Worm (Caenorhabditis elegans) whole organism, L1 larva: ENCODE measurements around the gene emg-1.
A peak's percentile ranks its signal among the peaks of the same experiment; 100 is the strongest.

Experiments used
- C04F5.9 ChIP-seq: sonication (generic microtip); optimal IDR thresholded peaks from 2 replicates; lab custom pipeline; 2016; ENCODE audit warnings: missing genetic modification characterization, missing compliant biosample characterization
- C16A3.4 ChIP-seq: fragments of 150-350 bp; optimal IDR thresholded peaks from 2 replicates; lab custom pipeline; 2014; ENCODE audit warnings: missing biosample characterization, missing genetic modification characterization
- C34B4.2 ChIP-seq: sonication (generic microtip); optimal IDR thresholded peaks from 2 replicates; lab custom pipeline; 2017; ENCODE audit warnings: mild to moderate bottlenecking, missing genetic modification characterization, missing compliant biosample characterization
- ama-1 ChIP-seq: fragments of 150-350 bp; optimal IDR thresholded peaks from 2 replicates; lab custom pipeline; 2014
- ceh-82 ChIP-seq, 3 experiments: fragments of 150-350 bp in 1 of 3; sonication (generic microtip) in 2 of 3; optimal IDR thresholded peaks; 2 replicates each; lab custom pipeline; 2014 to 2017; ENCODE audit warnings: missing biosample characterization in 3 of 3, missing genetic modification characterization in 3 of 3
- ceh-88 ChIP-seq: fragments of 200-800 bp; sonication (Bioruptor generic); IDR thresholded peaks from 2 replicates; pipeline ENCODE4 v1.3.6; 2022; ENCODE audit warnings: missing genetic modification characterization, missing compliant biosample characterization
- ceh-90 ChIP-seq: sonication (generic microtip); optimal IDR thresholded peaks from 2 replicates; lab custom pipeline; 2016; ENCODE audit warnings: missing genetic modification characterization, missing compliant biosample characterization
- dpl-1 ChIP-seq, 3 experiments: fragments of 150-350 bp in 2 of 3; sonication (generic microtip) in 1 of 3; optimal IDR thresholded peaks; 2 replicates each; lab custom pipeline; 2014 to 2017; ENCODE audit warnings: missing biosample characterization in 3 of 3, missing genetic modification characterization in 3 of 3, missing genetic modification reagents in 3 of 3
- dsc-1 ChIP-seq: sonication (generic microtip); optimal IDR thresholded peaks from 2 replicates; lab custom pipeline; 2016; ENCODE audit warnings: mild to moderate bottlenecking, missing genetic modification characterization, missing compliant biosample characterization
- efl-1 ChIP-seq, 4 experiments: fragments of 150-350 bp; optimal IDR thresholded peaks in 3 of 4; peaks in 1 of 4; 1 replicate in 1 of 4; 2 replicates in 3 of 4; lab custom pipeline; 2014; ENCODE audit warnings: missing biosample characterization in 2 of 4, missing genetic modification characterization in 2 of 4, missing genetic modification reagents in 2 of 4
- egl-13 ChIP-seq: sonication (generic microtip); optimal IDR thresholded peaks from 2 replicates; lab custom pipeline; 2016; ENCODE audit warnings: missing genotype, missing genetic modification reagents, missing genetic modification characterization, missing compliant biosample characterization
- egl-27 ChIP-seq, 2 experiments: fragments of 150-350 bp in 1 of 2; sonication (generic microtip); optimal IDR thresholded peaks; 3 replicates each; lab custom pipeline; 2017 to 2018; ENCODE audit warnings: missing biosample characterization in 2 of 2, missing genetic modification characterization in 2 of 2, missing genetic modification reagents in 2 of 2
- fkh-10 ChIP-seq: sonication (generic microtip); optimal IDR thresholded peaks from 2 replicates; lab custom pipeline; 2017; ENCODE audit warnings: missing biosample characterization, missing genetic modification reagents, missing genetic modification characterization
- hlh-17 ChIP-seq: fragments of 200-800 bp; sonication (Bioruptor generic); optimal IDR thresholded peaks from 2 replicates; lab custom pipeline; 2018; ENCODE audit warnings: missing genetic modification characterization, mild to moderate bottlenecking, missing compliant biosample characterization, moderate library complexity, borderline replicate concordance
- irx-1 ChIP-seq: sonication (generic microtip); optimal IDR thresholded peaks from 2 replicates; lab custom pipeline; 2016; ENCODE audit warnings: missing genetic modification characterization, missing compliant biosample characterization
- jun-1 ChIP-seq: fragments of 150-350 bp; optimal IDR thresholded peaks from 2 replicates; lab custom pipeline; 2014; ENCODE audit warnings: missing biosample characterization, missing genetic modification reagents, missing genetic modification characterization
- lin-14 ChIP-seq: fragments of 200-800 bp; sonication (Bioruptor generic); optimal IDR thresholded peaks from 2 replicates; lab custom pipeline; 2018; ENCODE audit warnings: mild to moderate bottlenecking, missing genetic modification characterization, moderate library complexity, missing compliant biosample characterization
- lin-35 ChIP-seq, 2 experiments: fragments of 150-350 bp; optimal IDR thresholded peaks; 2 replicates each; lab custom pipeline; 2014; ENCODE audit warnings: missing biosample characterization in 2 of 2, missing genetic modification characterization in 2 of 2, missing genetic modification reagents in 2 of 2
- lir-3 ChIP-seq: sonication (generic microtip); optimal IDR thresholded peaks from 2 replicates; lab custom pipeline; 2016; ENCODE audit warnings: mild to moderate bottlenecking, missing genetic modification characterization, moderate library complexity, missing compliant biosample characterization; ENCODE audit not compliant: poor library complexity
- lsy-2 ChIP-seq, 2 experiments: fragments of 150-350 bp; optimal IDR thresholded peaks; 2 replicates each; lab custom pipeline; 2014; ENCODE audit warnings: missing biosample characterization in 2 of 2, missing genetic modification characterization in 2 of 2
- mab-9 ChIP-seq: fragments of 200-800 bp; sonication (Bioruptor generic); IDR thresholded peaks from 2 replicates; pipeline ENCODE4 v1.3.6; 2022; ENCODE audit warnings: missing genetic modification reagents, missing genetic modification characterization, missing compliant biosample characterization
- mdl-1 ChIP-seq, 2 experiments: fragments of 150-350 bp; optimal IDR thresholded peaks; 2 replicates each; lab custom pipeline; 2014 to 2017; ENCODE audit warnings: missing biosample characterization in 2 of 2, missing genetic modification characterization in 2 of 2, inconsistent platforms in 1 of 2
- mep-1 ChIP-seq: fragments of 150-350 bp; optimal IDR thresholded peaks from 2 replicates; lab custom pipeline; 2014; ENCODE audit warnings: missing biosample characterization, missing genetic modification characterization
- nhr-11 ChIP-seq: fragments of 150-350 bp; optimal IDR thresholded peaks from 2 replicates; lab custom pipeline; 2014; ENCODE audit warnings: missing biosample characterization, missing genetic modification characterization
- nhr-19 ChIP-seq: fragments of 200-800 bp; sonication (Bioruptor generic); conservative IDR thresholded peaks from 2 replicates; pipeline ENCODE4 v1.3.6; 2022; ENCODE audit warnings: missing genetic modification characterization, missing compliant biosample characterization
- nhr-20 ChIP-seq: sonication (generic microtip); optimal IDR thresholded peaks from 2 replicates; lab custom pipeline; 2016; ENCODE audit warnings: mild to moderate bottlenecking, missing genetic modification characterization, missing compliant biosample characterization
- nhr-28 ChIP-seq: fragments of 150-350 bp; optimal IDR thresholded peaks from 2 replicates; lab custom pipeline; 2014; ENCODE audit warnings: missing biosample characterization, missing genetic modification characterization
- nhr-47 ChIP-seq: sonication (generic microtip); optimal IDR thresholded peaks from 2 replicates; lab custom pipeline; 2016; ENCODE audit warnings: mild to moderate bottlenecking, missing genetic modification characterization, moderate library complexity, missing compliant biosample characterization
- nhr-71 ChIP-seq: sonication (generic microtip); optimal IDR thresholded peaks from 2 replicates; lab custom pipeline; 2016; ENCODE audit warnings: mild to moderate bottlenecking, missing genetic modification characterization, moderate library complexity, missing compliant biosample characterization
- nhr-77 ChIP-seq: fragments of 150-350 bp; optimal IDR thresholded peaks from 2 replicates; lab custom pipeline; 2014; ENCODE audit warnings: missing biosample characterization, missing genetic modification characterization
- nhr-85 ChIP-seq: sonication (generic microtip); peaks from one replicate; lab custom pipeline; 2016; ENCODE audit warnings: missing genetic modification characterization, inconsistent platforms, missing compliant biosample characterization
- nhr-90 ChIP-seq: sonication (generic microtip); optimal IDR thresholded peaks from 2 replicates; lab custom pipeline; 2016; ENCODE audit warnings: mild to moderate bottlenecking, missing genetic modification characterization, missing compliant biosample characterization; ENCODE audit not compliant: poor library complexity
- rnt-1 ChIP-seq: sonication (generic microtip); optimal IDR thresholded peaks from 2 replicates; lab custom pipeline; 2016; ENCODE audit warnings: mild to moderate bottlenecking, missing genetic modification characterization, moderate library complexity, missing compliant biosample characterization
- skn-1 ChIP-seq: fragments of 150-350 bp; optimal IDR thresholded peaks from 2 replicates; lab custom pipeline; 2014; ENCODE audit warnings: missing biosample characterization, missing genetic modification characterization
- snpc-4 ChIP-seq: fragments of 150-350 bp; optimal IDR thresholded peaks from 2 replicates; lab custom pipeline; 2014; ENCODE audit warnings: missing biosample characterization, missing genetic modification characterization
- snu-23 ChIP-seq: sonication (generic microtip); optimal IDR thresholded peaks from 2 replicates; lab custom pipeline; 2016; ENCODE audit warnings: missing genetic modification characterization, missing compliant biosample characterization
- sptf-1 ChIP-seq: fragments of 150-350 bp; optimal IDR thresholded peaks from 2 replicates; lab custom pipeline; 2014; ENCODE audit warnings: missing biosample characterization, missing genetic modification characterization
- sup-37 ChIP-seq: fragments of 200-800 bp; sonication (Bioruptor generic); optimal IDR thresholded peaks from 2 replicates; lab custom pipeline; 2018; ENCODE audit warnings: mild to moderate bottlenecking, missing genetic modification characterization, missing compliant biosample characterization
- swsn-7 ChIP-seq: sonication (generic microtip); optimal IDR thresholded peaks from 2 replicates; lab custom pipeline; 2016; ENCODE audit warnings: missing genetic modification characterization, missing compliant biosample characterization
- tbx-2 ChIP-seq: sonication (generic microtip); optimal IDR thresholded peaks from 2 replicates; lab custom pipeline; 2016; ENCODE audit warnings: missing genetic modification characterization, missing compliant biosample characterization
- unc-130 ChIP-seq: fragments of 150-350 bp; optimal IDR thresholded peaks from 2 replicates; lab custom pipeline; 2017; ENCODE audit warnings: missing biosample characterization, missing genetic modification characterization, inconsistent platforms
- unc-30 ChIP-seq: sonication (generic microtip); optimal IDR thresholded peaks from 2 replicates; lab custom pipeline; 2017; ENCODE audit warnings: missing biosample characterization, missing genetic modification characterization
- unc-98 ChIP-seq: fragments of 200-800 bp; sonication (Bioruptor generic); IDR thresholded peaks from 2 replicates; pipeline ENCODE4 v1.3.6; 2022; ENCODE audit warnings: missing genetic modification characterization, missing compliant biosample characterization
- vab-15 ChIP-seq: sonication (generic microtip); optimal IDR thresholded peaks from 2 replicates; lab custom pipeline; 2017; ENCODE audit warnings: missing genotype, mild to moderate bottlenecking, missing genetic modification characterization, missing compliant biosample characterization
- xbp-1 ChIP-seq: sonication (generic microtip); optimal IDR thresholded peaks from 2 replicates; lab custom pipeline; 2016; ENCODE audit warnings: missing genetic modification characterization, missing compliant biosample characterization
- zip-4 ChIP-seq: fragments of 200-800 bp; sonication (Bioruptor generic); optimal IDR thresholded peaks from 2 replicates; lab custom pipeline; 2018; ENCODE audit warnings: mild to moderate bottlenecking, missing genetic modification characterization, moderate library complexity, missing compliant biosample characterization
- ztf-4 ChIP-seq: fragments of 150-350 bp; optimal IDR thresholded peaks from 2 replicates; lab custom pipeline; 2014; ENCODE audit warnings: missing biosample characterization, missing genetic modification characterization

The emg-1 gene

ce11 chrIII:10624564-10624963 lies 24.8 kb upstream of the emg-1 start:
- peak; percentile 29 to 66 for TF ChIP-seq lsy-2 (tag; optimal IDR thresholded peaks at IDR 0.05; lab: Kevin White, UChicago)
- TF ChIP-seq swsn-7 (tag; lab: Kevin White, UChicago) = peak; percentile 31
- TF ChIP-seq efl-1 (optimal IDR thresholded peaks at IDR 0.05; lab: Kevin White, UChicago) = peak; percentile 1 to 39
- peak; percentile 32 to 95 for TF ChIP-seq efl-1 (GFP tag; optimal IDR thresholded peaks at IDR 0.05 in 1 of 2; lab: Kevin White, UChicago)
- TF ChIP-seq lir-3 (tag; lab: Kevin White, UChicago) = peak; percentile 21
- TF ChIP-seq ama-1 = no peak
- TF ChIP-seq jun-1 (tag; lab: Kevin White, UChicago) = peak; percentile 7
- peak; percentile 35 for TF ChIP-seq irx-1 (tag; lab: Kevin White, UChicago)
- peak; percentile 6 for TF ChIP-seq tbx-2 (tag; lab: Kevin White, UChicago)
- TF ChIP-seq dsc-1 (tag; lab: Kevin White, UChicago) = peak; percentile 15
- peak; percentile 79 for TF ChIP-seq nhr-85 (tag; lab: Kevin White, UChicago)
- peak; percentile 65 for TF ChIP-seq snu-23 (GFP tag; lab: Kevin White, UChicago)
- TF ChIP-seq xbp-1 (tag; lab: Kevin White, UChicago) = peak; percentile 21
- TF ChIP-seq C16A3.4 (tag; lab: Kevin White, UChicago) = peak; percentile 45
- peak in 1 of 2 experiments; percentile 36 for TF ChIP-seq mdl-1 (tag; optimal IDR thresholded peaks at IDR 0.05; lab: Kevin White, UChicago)
- TF ChIP-seq dpl-1 (GFP tag; optimal IDR thresholded peaks at IDR 0.05; lab: Kevin White, UChicago) = peak; percentile 26 to 42 (median 35)
- TF ChIP-seq lin-35 (GFP tag; optimal IDR thresholded peaks at IDR 0.05; lab: Kevin White, UChicago) = peak; percentile 20 to 72
- TF ChIP-seq ceh-90 = no peak
- peak; percentile 50 for TF ChIP-seq nhr-47 (tag; lab: Kevin White, UChicago)
- peak; percentile 23 for TF ChIP-seq unc-130 (tag; lab: Kevin White, UChicago)
- TF ChIP-seq rnt-1 (tag; lab: Kevin White, UChicago) = peak; percentile 51
- TF ChIP-seq C04F5.9 = no peak
- peak; percentile 2 for TF ChIP-seq nhr-20 (tag; lab: Kevin White, UChicago)
- peak; percentile 53 for TF ChIP-seq nhr-19
- peak; percentile 26 for TF ChIP-seq mep-1 (tag; lab: Kevin White, UChicago)
- TF ChIP-seq unc-98 (GFP tag; lab: Robert Waterston, UW) = no peak
- TF ChIP-seq mab-9 = no peak
- peak; percentile 49 for TF ChIP-seq nhr-90 (tag; lab: Kevin White, UChicago)
- peak; percentile 48 for TF ChIP-seq nhr-71 (tag; lab: Kevin White, UChicago)
- TF ChIP-seq nhr-11 (tag; lab: Kevin White, UChicago) = no peak
- TF ChIP-seq C34B4.2 (tag; lab: Kevin White, UChicago) = no peak

- TF ChIP-seq hlh-17 (GFP tag; lab: Kevin White, UChicago) (no peak), xbp-1 (tag; lab: Kevin White, UChicago) (peak; percentile 2), dsc-1 (tag; lab: Kevin White, UChicago) (peak; percentile 38), ceh-88 (no peak), mab-9 (no peak), rnt-1 (tag; lab: Kevin White, UChicago) (peak; percentile 74), sptf-1 (tag; lab: Kevin White, UChicago) (no peak), snpc-4 (tag; lab: Kevin White, UChicago) (peak; percentile 37), vab-15 (tag; lab: Kevin White, UChicago) (no peak), nhr-19 (no peak), lir-3 (tag; lab: Kevin White, UChicago) (peak; percentile 8), zip-4 (GFP tag; lab: Kevin White, UChicago) (no peak), nhr-47 (tag; lab: Kevin White, UChicago) (peak; percentile 64), dpl-1 (GFP tag; optimal IDR thresholded peaks at IDR 0.05; lab: Kevin White, UChicago) (peak in 2 of 3 experiments; percentile 39 to 42), nhr-28 (no peak), nhr-90 (tag; lab: Kevin White, UChicago) (peak; percentile 45), lin-35 (GFP tag; optimal IDR thresholded peaks at IDR 0.05; lab: Kevin White, UChicago) (peak; percentile 26 to 43), unc-30 (no peak), egl-27 (tag; optimal IDR thresholded peaks at IDR 0.05; lab: Kevin White, UChicago) (no peak), skn-1 (peak; percentile 31), efl-1 (optimal IDR thresholded peaks at IDR 0.05; lab: Kevin White, UChicago) (peak; percentile 64 to 75), efl-1 (GFP tag; optimal IDR thresholded peaks at IDR 0.05 in 1 of 2; lab: Kevin White, UChicago) (peak in 1 of 2 experiments; percentile 30), egl-13 (tag; lab: Kevin White, UChicago) (no peak), ceh-82 (tag; optimal IDR thresholded peaks at IDR 0.05; lab: Kevin White, UChicago) (peak in 1 of 3 experiments; percentile 18), lsy-2 (tag; optimal IDR thresholded peaks at IDR 0.05; lab: Kevin White, UChicago) (peak; percentile 45 to 59), ztf-4 (tag; lab: Kevin White, UChicago) (no peak), fkh-10 (no peak), nhr-77 (no peak), snu-23 (GFP tag; lab: Kevin White, UChicago) (peak; percentile 59), nhr-71 (tag; lab: Kevin White, UChicago) (peak; percentile 75), tbx-2 (tag; lab: Kevin White, UChicago) (peak; percentile 47), mdl-1 (tag; optimal IDR thresholded peaks at IDR 0.05; lab: Kevin White, UChicago) (peak in 1 of 2 experiments; percentile 58), lin-14 (GFP tag; lab: Kevin White, UChicago) (peak; percentile 75), sup-37 (GFP tag; lab: Kevin White, UChicago) (no peak)
Observed at ce11 chrIII:10628360-10628759, 21.0 kb upstream of the emg-1 start.
